Worm (Caenorhabditis elegans) whole organism, mixed stage, embryonic: Measurements from ENCODE around the gene F36G9.13.

ENCODE experiments used
- elt-1 ChIP-seq: sonication (generic microtip); optimal IDR thresholded peaks from 2 replicates; lab custom pipeline; 2017; ENCODE audit warnings: missing genetic modification characterization, mild to moderate bottlenecking, missing compliant biosample characterization, antibody characterized with exemption, moderate library complexity, borderline replicate concordance; ENCODE audit not compliant: insufficient read depth
- nhr-237 ChIP-seq: fragments of 150-350 bp; optimal IDR thresholded peaks from 2 replicates; lab custom pipeline; 2014; ENCODE audit warnings: missing biosample characterization, missing genetic modification characterization

- TF ChIP-seq nhr-237 (tag; lab: Kevin White, UChicago), result no peak
- no peak for TF ChIP-seq elt-1
Observed at ce11 chrV:16020042-16020441, 36.9 kb downstream of the F36G9.13 start, which contains the start of gene srx-44.
